Worm (Caenorhabditis elegans): ENCODE results near the gene tofu-1.

ce11 chrV:10007484-10007883 lies 26.5 kb downstream of the tofu-1 start:
- TF ChIP-seq hlh-15 (tag; optimal IDR thresholded peaks at IDR 0.05) (no peak), lin-11 (tag; optimal IDR thresholded peaks at IDR 0.05) (no peak), pag-3 (tag; optimal IDR thresholded peaks at IDR 0.05; ENCODE audit: borderline replicate concordance) (no peak), C38D4.7 (GFP tag; optimal IDR thresholded peaks at IDR 0.05) (no peak), nhr-11 (tag; optimal IDR thresholded peaks at IDR 0.05) (no peak), ahr-1 (tag; optimal IDR thresholded peaks at IDR 0.05) (no peak), ceh-6 (GFP tag; optimal IDR thresholded peaks at IDR 0.05) (no peak), elt-2 (tag; optimal IDR thresholded peaks at IDR 0.05) (no peak), pha-4 (tag; optimal IDR thresholded peaks at IDR 0.05) (no peak), tbx-2 (tag; optimal IDR thresholded peaks at IDR 0.05) (no peak), ceh-45 (GFP tag; IDR thresholded peaks at IDR 0.05) (no peak), ama-1 (optimal IDR thresholded peaks at IDR 0.05) (no peak)
